Fruit fly (Drosophila melanogaster): Measurements from ENCODE around the gene RfC4.

RfC4 gene

DNA sequence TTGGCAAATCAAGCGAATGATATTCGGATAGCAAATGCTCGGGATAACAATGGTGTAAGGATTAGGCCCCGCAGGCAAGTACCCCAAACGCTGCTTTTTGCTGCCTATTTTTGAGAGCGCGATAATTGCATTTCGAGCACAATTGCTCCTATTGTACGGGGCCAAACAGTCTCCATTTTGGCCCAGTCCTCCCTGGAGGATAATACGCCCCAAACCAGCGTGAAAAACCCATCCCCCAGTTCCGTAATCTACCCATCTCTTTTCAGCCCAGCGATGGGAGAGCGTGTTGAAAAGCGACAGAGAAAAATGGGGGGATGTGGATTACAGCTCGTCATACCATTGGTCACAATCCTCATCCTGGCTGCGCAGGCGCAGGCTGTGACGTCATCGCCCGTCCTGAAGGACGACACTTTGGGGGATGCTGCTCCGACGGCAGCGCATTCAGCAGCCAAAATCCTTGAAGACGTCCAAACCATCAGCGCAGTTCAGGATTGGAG lies 47.1 kb downstream of the RfC4 start, which contains the start of gene Gad1:
Gad1 (minus strand) TSS at position 51 of the 497 bp plus-strand sequence.
- TF ChIP-seq fd96Ca (GFP tag; IDR thresholded peaks at IDR 0.05) (no peak), CG14655 (GFP tag; optimal IDR thresholded peaks at IDR 0.05) (no peak), gl (tag; optimal IDR thresholded peaks at IDR 0.05) (no peak), CG34367 (tag; optimal IDR thresholded peaks at IDR 0.05) (no peak), CG9948 (tag; optimal IDR thresholded peaks at IDR 0.05) (no peak), CG8159 (tag; optimal IDR thresholded peaks at IDR 0.05) (no peak), CG10348 (GFP tag; IDR thresholded peaks at IDR 0.05) (no peak), EcR (GFP tag; optimal IDR thresholded peaks at IDR 0.05) (no peak), Pif1A (GFP tag; optimal IDR thresholded peaks at IDR 0.05) (no peak), Ets98B (GFP tag; IDR thresholded peaks at IDR 0.05) (no peak), CG32121 (GFP tag; IDR thresholded peaks at IDR 0.05) (no peak), CG4496 (GFP tag; IDR thresholded peaks at IDR 0.05) (no peak), CG15710 (tag; optimal IDR thresholded peaks at IDR 0.05) (no peak), D1 (tag; optimal IDR thresholded peaks at IDR 0.05) (no peak), rn (GFP tag; IDR thresholded peaks at IDR 0.05) (no peak), Snoo (tag; optimal IDR thresholded peaks at IDR 0.05) (no peak)

- TF ChIP-seq CG8301 (tag; optimal IDR thresholded peaks at IDR 0.05) (no peak), CG15710 (tag; optimal IDR thresholded peaks at IDR 0.05) (no peak), CG12605 (GFP tag; IDR thresholded peaks at IDR 0.05) (no peak), CG10348 (GFP tag; IDR thresholded peaks at IDR 0.05) (no peak), Pif1B (GFP tag; optimal IDR thresholded peaks at IDR 0.05) (no peak), CG8159 (tag; optimal IDR thresholded peaks at IDR 0.05) (no peak), gl (tag; optimal IDR thresholded peaks at IDR 0.05) (no peak), CG32121 (GFP tag; IDR thresholded peaks at IDR 0.05) (no peak), CG4496 (GFP tag; IDR thresholded peaks at IDR 0.05) (no peak), CG34367 (tag; optimal IDR thresholded peaks at IDR 0.05) (no peak), rn (GFP tag; IDR thresholded peaks at IDR 0.05) (no peak), CG14655 (GFP tag; optimal IDR thresholded peaks at IDR 0.05) (no peak), Ets98B (GFP tag; IDR thresholded peaks at IDR 0.05) (no peak), fd96Ca (GFP tag; IDR thresholded peaks at IDR 0.05) (no peak), CG17806 (tag; optimal IDR thresholded peaks at IDR 0.05) (no peak), Snoo (tag; optimal IDR thresholded peaks at IDR 0.05) (no peak), CG13204 (GFP tag; optimal IDR thresholded peaks at IDR 0.05) (no peak), Pif1A (GFP tag; optimal IDR thresholded peaks at IDR 0.05) (no peak), EcR (GFP tag; optimal IDR thresholded peaks at IDR 0.05) (no peak)
These were observed 48.6 kb downstream of the RfC4 start, which contains the start of gene CG14989 for dm6 chr3L:4087281-4087680. Gene CG14989, plus strand, starts transcription at chr3L:4087581.

DNA sequence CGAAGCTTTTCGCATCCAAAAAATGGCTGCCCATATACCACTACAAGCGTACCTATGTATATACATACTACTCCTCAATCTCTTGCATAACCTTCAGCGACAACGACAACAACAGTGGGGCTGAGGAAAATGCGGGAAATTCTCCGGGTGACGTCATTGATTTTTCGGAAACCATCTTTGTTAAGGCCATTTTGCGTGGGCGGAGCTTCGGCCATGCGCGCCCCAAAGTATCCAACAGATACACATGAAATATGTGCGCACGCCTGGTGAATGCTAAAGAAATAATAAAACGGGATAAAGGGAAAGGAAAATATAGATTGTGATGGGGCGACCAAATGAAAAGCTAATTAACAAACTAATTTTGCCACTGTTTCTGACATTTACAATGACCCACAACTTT lies 50.0 kb downstream of the RfC4 start:
- TF ChIP-seq gl (tag; optimal IDR thresholded peaks at IDR 0.05): no peak
- no peak for TF ChIP-seq CG15710 (tag; optimal IDR thresholded peaks at IDR 0.05)
- TF ChIP-seq Snoo (tag; optimal IDR thresholded peaks at IDR 0.05): no peak
- TF ChIP-seq D1 (tag; optimal IDR thresholded peaks at IDR 0.05): no peak
- no peak for TF ChIP-seq EcR (GFP tag; optimal IDR thresholded peaks at IDR 0.05)
- no peak for TF ChIP-seq CG10348 (GFP tag; IDR thresholded peaks at IDR 0.05)
- TF ChIP-seq CG32121 (GFP tag; IDR thresholded peaks at IDR 0.05): no peak
- TF ChIP-seq CG4496 (GFP tag; IDR thresholded peaks at IDR 0.05): no peak
- TF ChIP-seq rn (GFP tag; IDR thresholded peaks at IDR 0.05): no peak
- TF ChIP-seq CG8159 (tag; optimal IDR thresholded peaks at IDR 0.05): no peak
- TF ChIP-seq CG12605 (GFP tag; IDR thresholded peaks at IDR 0.05): no peak
- no peak for TF ChIP-seq CG17806 (tag; optimal IDR thresholded peaks at IDR 0.05)
- no peak for TF ChIP-seq Ets98B (GFP tag; IDR thresholded peaks at IDR 0.05)
